Fruit fly (Drosophila melanogaster): ENCODE measurements around the gene frj.

dm6 chr2L:6463392-6463791 is 7.5 kb downstream of the frj start:
- TF ChIP-seq psq (optimal IDR thresholded peaks at IDR 0.05) (no peak), EcR (GFP tag; optimal IDR thresholded peaks at IDR 0.05) (no peak)
